Fruit fly (Drosophila melanogaster) whole organism, adult: ENCODE measurements around the gene CG14696.

Source experiments
- CG12768 ChIP-seq: fragments of 200-800 bp; sonication (Bioruptor generic); optimal IDR thresholded peaks from 2 replicates; lab custom pipeline; 2017; ENCODE audit warnings: missing biosample characterization, missing genetic modification characterization, mild to moderate bottlenecking, moderate library complexity, missing genetic modification reagents
- CG1620 ChIP-seq: fragments of 200-800 bp; sonication (Bioruptor generic); optimal IDR thresholded peaks from 2 replicates; lab custom pipeline; 2016; ENCODE audit warnings: missing biosample characterization, missing genetic modification characterization
- CG5204 ChIP-seq: fragments of 200-800 bp; sonication (Bioruptor generic); optimal IDR thresholded peaks from 2 replicates; lab custom pipeline; 2016; ENCODE audit warnings: missing biosample characterization, missing genetic modification characterization
- CG7045 ChIP-seq: fragments of 200-800 bp; sonication (Bioruptor generic); optimal IDR thresholded peaks from 2 replicates; lab custom pipeline; 2017; ENCODE audit warnings: missing biosample characterization, mild to moderate bottlenecking, missing genetic modification characterization
- Clk ChIP-seq: fragments of 200-800 bp; sonication (Bioruptor generic); optimal IDR thresholded peaks from 2 replicates; lab custom pipeline; 2017; ENCODE audit warnings: missing biosample characterization, missing genetic modification characterization
- Crg-1 ChIP-seq: fragments of 200-800 bp; sonication (Bioruptor generic); optimal IDR thresholded peaks from 2 replicates; lab custom pipeline; 2016; ENCODE audit warnings: missing biosample characterization, missing genetic modification characterization
- Hr96 ChIP-seq: fragments of 200-800 bp; sonication (Bioruptor generic); optimal IDR thresholded peaks from 2 replicates; lab custom pipeline; 2016; ENCODE audit warnings: missing biosample characterization, missing genetic modification characterization
- bab1 ChIP-seq: fragments of 200-800 bp; sonication (Bioruptor generic); optimal IDR thresholded peaks from 3 replicates; lab custom pipeline; 2019; ENCODE audit warnings: missing biosample characterization, mild to moderate bottlenecking, missing genetic modification characterization, moderate library complexity
- cnc ChIP-seq, 2 experiments: fragments of >200 bp; optimal IDR thresholded peaks; 2 replicates each; lab custom pipeline; 2017
- kay ChIP-seq: fragments of 200-800 bp; sonication (Bioruptor generic); peaks from one replicate; lab custom pipeline; 2016; ENCODE audit warnings: missing biosample characterization, missing genetic modification characterization, borderline replicate concordance
- ovo ChIP-seq: fragments of 200-800 bp; sonication (Bioruptor generic); optimal IDR thresholded peaks from 2 replicates; lab custom pipeline; 2016; ENCODE audit warnings: missing biosample characterization, missing genetic modification characterization
- pad ChIP-seq: fragments of 200-800 bp; sonication (Bioruptor generic); optimal IDR thresholded peaks from 3 replicates; lab custom pipeline; 2017; ENCODE audit warnings: missing biosample characterization, missing genetic modification characterization, mild to moderate bottlenecking, moderate library complexity, missing genetic modification reagents
- tj ChIP-seq: fragments of 200-800 bp; sonication (Bioruptor generic); optimal IDR thresholded peaks from 3 replicates; lab custom pipeline; 2017; ENCODE audit warnings: missing biosample characterization, mild to moderate bottlenecking, missing genetic modification characterization, moderate library complexity
- toe ChIP-seq: fragments of 200-800 bp; sonication (Bioruptor generic); optimal IDR thresholded peaks from 2 replicates; lab custom pipeline; 2016; ENCODE audit warnings: missing biosample characterization, missing genetic modification characterization

DNA sequence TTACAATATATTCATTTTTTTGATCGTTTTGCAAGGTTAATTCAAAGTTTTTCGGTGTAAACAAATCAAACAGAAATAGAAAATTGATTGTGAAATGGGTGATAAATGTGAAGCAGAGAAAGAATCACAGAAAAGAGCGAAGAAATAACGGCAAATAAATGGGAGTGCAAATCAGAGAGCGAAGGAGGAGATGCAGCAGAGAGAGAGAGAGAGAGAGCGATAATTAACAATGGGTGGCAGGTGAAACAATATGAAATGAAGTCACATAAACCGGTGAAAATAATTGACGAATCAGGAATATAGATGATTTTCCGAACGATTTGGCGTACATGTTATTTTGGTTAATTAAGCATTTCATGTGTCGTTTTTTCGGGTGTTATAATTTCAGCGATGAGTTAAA, 20.8 kb downstream of the CG14696 start:
- TF ChIP-seq tj (GFP tag; lab: Kevin White, UChicago) (no peak), bab1 (GFP tag; lab: Kevin White, UChicago) (no peak), toe (GFP tag; lab: Kevin White, UChicago) (no peak), Clk (no peak), CG7045 (GFP tag; lab: Kevin White, UChicago) (no peak), Hr96 (GFP tag; lab: Kevin White, UChicago) (no peak), Crg-1 (GFP tag; lab: Kevin White, UChicago) (no peak), pad (GFP tag; lab: Kevin White, UChicago) (no peak), kay (GFP tag; lab: Kevin White, UChicago) (no peak), CG5204 (no peak), ovo (GFP tag; lab: Kevin White, UChicago) (peak; percentile 41), CG12768 (no peak), cnc (optimal IDR thresholded peaks at IDR 0.05; lab: Kevin White, UChicago) (no peak), CG1620 (no peak)
